Worm (Caenorhabditis elegans): ENCODE measurements around the gene srh-193.

- TF ChIP-seq ztf-25 (GFP tag; IDR thresholded peaks at IDR 0.05) (no peak), unc-62 (GFP tag; optimal IDR thresholded peaks at IDR 0.05) (no peak), D2030.7 (GFP tag; IDR thresholded peaks at IDR 0.05) (no peak), F52B5.7 (tag; optimal IDR thresholded peaks at IDR 0.05) (no peak), bed-1 (GFP tag; IDR thresholded peaks at IDR 0.05) (no peak), ceh-79 (tag; optimal IDR thresholded peaks at IDR 0.05) (no peak), snpc-3.4 (tag; optimal IDR thresholded peaks at IDR 0.05) (no peak), nfya-2 (GFP tag; IDR thresholded peaks at IDR 0.05) (no peak)
These were observed 16.6 kb downstream of the srh-193 start for ce11 chrV:4273372-4273771.
